Worm (Caenorhabditis elegans) whole organism, L1 larva: ENCODE data around the gene T21D12.12.

Experiments used
- C34B4.2 ChIP-seq: sonication (generic microtip); optimal IDR thresholded peaks from 2 replicates; lab custom pipeline; 2017; ENCODE audit warnings: mild to moderate bottlenecking, missing genetic modification characterization, missing compliant biosample characterization
- elt-3 ChIP-seq, 6 experiments: fragments of 150-350 bp in 1 of 6; sonication (generic microtip); optimal IDR thresholded peaks; 2 replicates each; lab custom pipeline; 2017 to 2018; ENCODE audit warnings: missing biosample characterization in 6 of 6, missing genetic modification characterization in 6 of 6, inconsistent platforms in 1 of 6
- ets-5 ChIP-seq: fragments of 200-800 bp; sonication (Bioruptor generic); IDR thresholded peaks from 2 replicates; pipeline ENCODE4 v1.3.6; 2022; ENCODE audit warnings: missing genetic modification characterization, missing compliant biosample characterization
- fos-1 ChIP-seq: fragments of 150-350 bp; optimal IDR thresholded peaks from 2 replicates; lab custom pipeline; 2014; ENCODE audit warnings: missing biosample characterization, missing genetic modification characterization
- lsy-2 ChIP-seq, 2 experiments: fragments of 150-350 bp; optimal IDR thresholded peaks; 2 replicates each; lab custom pipeline; 2014; ENCODE audit warnings: missing biosample characterization in 2 of 2, missing genetic modification characterization in 2 of 2
- nhr-19 ChIP-seq: fragments of 200-800 bp; sonication (Bioruptor generic); conservative IDR thresholded peaks from 2 replicates; pipeline ENCODE4 v1.3.6; 2022; ENCODE audit warnings: missing genetic modification characterization, missing compliant biosample characterization
- nhr-20 ChIP-seq: sonication (generic microtip); optimal IDR thresholded peaks from 2 replicates; lab custom pipeline; 2016; ENCODE audit warnings: mild to moderate bottlenecking, missing genetic modification characterization, missing compliant biosample characterization
- nhr-237 ChIP-seq: fragments of 150-350 bp; optimal IDR thresholded peaks from 2 replicates; lab custom pipeline; 2014; ENCODE audit warnings: missing biosample characterization, missing genetic modification characterization
- nhr-28 ChIP-seq: fragments of 150-350 bp; optimal IDR thresholded peaks from 2 replicates; lab custom pipeline; 2014; ENCODE audit warnings: missing biosample characterization, missing genetic modification characterization
- nhr-77 ChIP-seq: fragments of 150-350 bp; optimal IDR thresholded peaks from 2 replicates; lab custom pipeline; 2014; ENCODE audit warnings: missing biosample characterization, missing genetic modification characterization
- vab-15 ChIP-seq: sonication (generic microtip); optimal IDR thresholded peaks from 2 replicates; lab custom pipeline; 2017; ENCODE audit warnings: missing genotype, mild to moderate bottlenecking, missing genetic modification characterization, missing compliant biosample characterization

- TF ChIP-seq ets-5 (GFP tag; lab: Robert Waterston, UW) (no peak), nhr-237 (tag; lab: Kevin White, UChicago) (no peak), vab-15 (no peak), lsy-2 (tag; optimal IDR thresholded peaks at IDR 0.05; lab: Kevin White, UChicago) (no peak), nhr-28 (no peak), elt-3 (tag; optimal IDR thresholded peaks at IDR 0.05; lab: Kevin White, UChicago) (no peak), nhr-19 (GFP tag; lab: Robert Waterston, UW) (no peak), C34B4.2 (tag; lab: Kevin White, UChicago) (no peak), nhr-20 (tag; lab: Kevin White, UChicago) (no peak), nhr-77 (tag; lab: Kevin White, UChicago) (no peak), fos-1 (tag; lab: Kevin White, UChicago) (no peak)
These were observed 47.4 kb downstream of the T21D12.12 start, which contains the start of gene snai-1 for ce11 chrIV:313615-314014.
